Fruit fly (Drosophila melanogaster) whole organism, wandering third instar larva: Measurements from ENCODE around the gene Grip91.

Source experiments
- Dfd ChIP-seq: fragments of >200 bp; optimal IDR thresholded peaks from 2 replicates; lab custom pipeline; 2017; ENCODE audit warnings: missing biosample characterization, missing genetic modification characterization
- Dif ChIP-seq: fragments of 200-275, 200-300 bp; sonication (Bioruptor generic); optimal IDR thresholded peaks from 2 replicates; lab custom pipeline; 2018; ENCODE audit warnings: missing biosample characterization, missing genetic modification characterization; ENCODE audit not compliant: partially characterized antibody
- Hr83 ChIP-seq: fragments of 200-300 bp; sonication (Bioruptor generic); optimal IDR thresholded peaks from 2 replicates; lab custom pipeline; 2016; ENCODE audit warnings: missing biosample characterization, mild to moderate bottlenecking, missing genetic modification characterization, moderate library complexity; ENCODE audit not compliant: poor library complexity, severe bottlenecking
- dl ChIP-seq, 2 experiments: fragments of 175-275, 200-275 bp in 1 of 2; fragments of 200-275 bp in 1 of 2; sonication (Bioruptor generic); optimal IDR thresholded peaks; lab custom pipeline; 2018; ENCODE audit warnings: mild to moderate bottlenecking in 2 of 2, missing biosample characterization in 2 of 2, missing genetic modification characterization in 2 of 2, moderate library complexity in 2 of 2; ENCODE audit not compliant: partially characterized antibody in 2 of 2, insufficient read depth in 1 of 2
- h ChIP-seq: fragments of 200-800 bp; sonication (Bioruptor generic); optimal IDR thresholded peaks from 3 replicates; lab custom pipeline; 2016; ENCODE audit warnings: missing biosample characterization, mild to moderate bottlenecking, missing genetic modification characterization
- tai ChIP-seq: sonication (Bioruptor generic); optimal IDR thresholded peaks from 2 replicates; lab custom pipeline; 2016; ENCODE audit warnings: missing biosample characterization, missing genetic modification characterization
- usp ChIP-seq: fragments of >200 bp; optimal IDR thresholded peaks from 2 replicates; lab custom pipeline; 2017; ENCODE audit warnings: missing biosample characterization, missing genetic modification characterization
- woc ChIP-seq: sonication (Bioruptor generic); optimal IDR thresholded peaks from 2 replicates; lab custom pipeline; 2016; ENCODE audit warnings: missing biosample characterization, mild to moderate bottlenecking, missing genetic modification characterization

DNA sequence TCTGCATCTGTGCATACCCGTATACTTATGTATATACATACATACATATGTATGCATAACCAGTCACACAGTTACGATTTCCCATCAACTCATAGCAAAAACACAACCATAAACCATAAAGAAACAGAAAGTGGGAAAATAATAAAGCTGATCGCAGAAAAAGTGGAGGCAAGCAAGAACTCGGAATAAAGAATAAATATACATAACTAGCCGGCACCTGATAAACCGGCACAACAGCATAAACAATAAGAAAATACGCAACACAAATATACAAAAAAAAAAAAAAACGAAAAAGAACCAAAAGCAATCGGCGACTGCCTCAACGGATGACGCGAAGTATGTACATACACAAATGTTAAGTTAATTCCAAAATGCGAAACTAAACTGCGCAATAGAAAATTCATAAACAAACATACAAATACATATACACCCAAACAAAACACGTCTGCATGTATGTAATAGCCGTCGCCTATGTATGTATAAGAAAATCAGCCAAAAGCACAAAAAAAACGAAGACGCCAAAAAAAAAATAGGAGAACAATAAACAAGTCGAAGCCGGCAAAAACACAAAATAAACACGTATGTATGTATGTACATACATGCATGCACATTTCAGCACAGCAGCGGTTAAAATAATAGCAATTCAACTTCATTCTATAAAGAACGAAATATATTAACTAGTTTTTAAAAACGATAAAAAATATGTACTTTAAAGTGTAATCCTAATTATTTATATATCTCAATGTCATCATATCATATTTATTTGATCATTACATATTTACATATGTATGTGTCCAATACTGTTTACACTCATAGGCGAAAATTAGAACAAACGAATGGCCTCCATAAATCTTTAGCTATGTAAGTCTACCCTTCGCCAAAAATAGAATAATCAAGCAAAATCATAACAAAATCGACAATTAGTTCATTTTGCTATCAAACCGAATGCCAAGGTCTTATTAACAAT lies 4.7 kb upstream of the Grip91 start:
- TF ChIP-seq Dif (no peak), tai (GFP tag; lab: Kevin White, UChicago) (no peak), usp (GFP tag; lab: Kevin White, UChicago) (no peak), h (GFP tag; lab: Kevin White, UChicago) (peak; percentile 25), Hr83 (GFP tag; lab: Kevin White, UChicago) (no peak), woc (GFP tag; lab: Kevin White, UChicago) (peak; percentile 14), Dfd (GFP tag; lab: Kevin White, UChicago) (no peak), dl (GFP tag; optimal IDR thresholded peaks at IDR 0.05; lab: Kevin White, UChicago; ENCODE audit: insufficient read depth in 1 of 2, partially characterized antibody in 2 of 2) (no peak)
